Worm (Caenorhabditis elegans) whole organism, L3 larva: Measurements from ENCODE around the gene ceh-62.

ENCODE experiments used
- aly-2 ChIP-seq: fragments of 150-350 bp; optimal IDR thresholded peaks from 2 replicates; lab custom pipeline; 2014; ENCODE audit warnings: missing biosample characterization, missing genetic modification characterization
- daf-12 ChIP-seq: fragments of 150-350 bp; optimal IDR thresholded peaks from 2 replicates; lab custom pipeline; 2014; ENCODE audit warnings: missing biosample characterization, missing genetic modification reagents, missing genetic modification characterization
- egl-27 ChIP-seq: sonication (generic microtip); optimal IDR thresholded peaks from 4 replicates; lab custom pipeline; 2017; ENCODE audit warnings: missing biosample characterization, missing genetic modification reagents, missing genetic modification characterization
- elt-2 ChIP-seq: sonication (generic microtip); optimal IDR thresholded peaks from 2 replicates; lab custom pipeline; 2016; ENCODE audit warnings: missing genetic modification reagents, mild to moderate bottlenecking, missing genetic modification characterization, missing compliant biosample characterization
- fkh-10 ChIP-seq: sonication (generic microtip); optimal IDR thresholded peaks from 2 replicates; lab custom pipeline; 2017; ENCODE audit warnings: missing biosample characterization, missing genetic modification reagents, missing genetic modification characterization
- mdl-1 ChIP-seq: fragments of 150-350 bp; optimal IDR thresholded peaks from 2 replicates; lab custom pipeline; 2014; ENCODE audit warnings: missing biosample characterization, missing genetic modification characterization
- nhr-12 ChIP-seq: fragments of 150-350 bp; optimal IDR thresholded peaks from 2 replicates; lab custom pipeline; 2014; ENCODE audit warnings: missing biosample characterization, missing genetic modification characterization
- nhr-237 ChIP-seq: fragments of 150-350 bp; optimal IDR thresholded peaks from 2 replicates; lab custom pipeline; 2014; ENCODE audit warnings: missing biosample characterization, missing genetic modification characterization
- nhr-28 ChIP-seq: fragments of 150-350 bp; optimal IDR thresholded peaks from 2 replicates; lab custom pipeline; 2014; ENCODE audit warnings: missing biosample characterization, missing genetic modification characterization
- nhr-77 ChIP-seq: fragments of 150-350 bp; optimal IDR thresholded peaks from 2 replicates; lab custom pipeline; 2014; ENCODE audit warnings: missing biosample characterization, missing genetic modification characterization
- skn-1 ChIP-seq: fragments of 150-350 bp; optimal IDR thresholded peaks from 2 replicates; lab custom pipeline; 2014; ENCODE audit warnings: missing biosample characterization, missing genetic modification characterization
- tbx-2 ChIP-seq: sonication (generic microtip); optimal IDR thresholded peaks from 2 replicates; lab custom pipeline; 2016; ENCODE audit warnings: mild to moderate bottlenecking, missing genetic modification characterization, missing compliant biosample characterization

ce11 chrII:10829081-10829480 is 23.5 kb downstream of the ceh-62 start, which contains the start of gene VM106R.1:
- TF ChIP-seq nhr-237 (no peak), tbx-2 (tag; lab: Kevin White, UChicago) (no peak), elt-2 (no peak), egl-27 (tag; lab: Kevin White, UChicago) (no peak), daf-12 (tag; lab: Kevin White, UChicago) (no peak), fkh-10 (no peak), nhr-28 (no peak), skn-1 (tag; lab: Kevin White, UChicago) (no peak), nhr-12 (tag; lab: Kevin White, UChicago) (no peak), aly-2 (tag; lab: Kevin White, UChicago) (no peak), nhr-77 (no peak), mdl-1 (tag; lab: Kevin White, UChicago) (no peak)
